Fruit fly (Drosophila melanogaster) whole organism, adult: ENCODE results near the gene CG42564.

Source experiments
- CG12768 ChIP-seq: fragments of 200-800 bp; sonication (Bioruptor generic); optimal IDR thresholded peaks from 2 replicates; lab custom pipeline; 2017; ENCODE audit warnings: missing biosample characterization, missing genetic modification characterization, mild to moderate bottlenecking, moderate library complexity, missing genetic modification reagents
- CG14711 ChIP-seq: fragments of 200-800 bp; sonication (Bioruptor generic); optimal IDR thresholded peaks from 2 replicates; lab custom pipeline; 2018; ENCODE audit warnings: missing biosample characterization, mild to moderate bottlenecking, missing genetic modification characterization, moderate library complexity
- CG1620 ChIP-seq: fragments of 200-800 bp; sonication (Bioruptor generic); optimal IDR thresholded peaks from 2 replicates; lab custom pipeline; 2016; ENCODE audit warnings: missing biosample characterization, missing genetic modification characterization
- CG33017 ChIP-seq: fragments of 200-800 bp; sonication (Bioruptor generic); optimal IDR thresholded peaks from 2 replicates; lab custom pipeline; 2018; ENCODE audit warnings: missing biosample characterization, mild to moderate bottlenecking, missing genetic modification characterization, moderate library complexity
- CG5204 ChIP-seq: fragments of 200-800 bp; sonication (Bioruptor generic); optimal IDR thresholded peaks from 2 replicates; lab custom pipeline; 2016; ENCODE audit warnings: missing biosample characterization, missing genetic modification characterization
- Clk ChIP-seq: fragments of 200-800 bp; sonication (Bioruptor generic); optimal IDR thresholded peaks from 2 replicates; lab custom pipeline; 2017; ENCODE audit warnings: missing biosample characterization, missing genetic modification characterization
- Hr96 ChIP-seq: fragments of 200-800 bp; sonication (Bioruptor generic); optimal IDR thresholded peaks from 2 replicates; lab custom pipeline; 2016; ENCODE audit warnings: missing biosample characterization, missing genetic modification characterization
- Mnt ChIP-seq: fragments of 200-800 bp; sonication (Bioruptor generic); optimal IDR thresholded peaks from 2 replicates; lab custom pipeline; 2016; ENCODE audit warnings: missing biosample characterization, mild to moderate bottlenecking, missing genetic modification characterization
- cic ChIP-seq: fragments of 200-800 bp; sonication (Bioruptor generic); optimal IDR thresholded peaks from 2 replicates; lab custom pipeline; 2017; ENCODE audit warnings: missing biosample characterization, mild to moderate bottlenecking, missing genetic modification characterization, moderate library complexity
- ovo ChIP-seq: fragments of 200-800 bp; sonication (Bioruptor generic); optimal IDR thresholded peaks from 2 replicates; lab custom pipeline; 2016; ENCODE audit warnings: missing biosample characterization, missing genetic modification characterization
- tj ChIP-seq: fragments of 200-800 bp; sonication (Bioruptor generic); optimal IDR thresholded peaks from 3 replicates; lab custom pipeline; 2017; ENCODE audit warnings: missing biosample characterization, mild to moderate bottlenecking, missing genetic modification characterization, moderate library complexity
- toe ChIP-seq: fragments of 200-800 bp; sonication (Bioruptor generic); optimal IDR thresholded peaks from 2 replicates; lab custom pipeline; 2016; ENCODE audit warnings: missing biosample characterization, missing genetic modification characterization

dm6 chr3R:6416242-6416641 lies 42.0 kb downstream of the CG42564 start:
- TF ChIP-seq tj: no peak
- no peak for TF ChIP-seq cic (GFP tag; lab: Kevin White, UChicago)
- no peak for TF ChIP-seq CG5204 (GFP tag; lab: Kevin White, UChicago)
- TF ChIP-seq CG12768 (GFP tag; lab: Kevin White, UChicago): no peak
- no peak for TF ChIP-seq ovo (GFP tag; lab: Kevin White, UChicago)
- TF ChIP-seq Hr96 (GFP tag; lab: Kevin White, UChicago): no peak
- TF ChIP-seq CG1620 (GFP tag; lab: Kevin White, UChicago): no peak
- TF ChIP-seq CG14711: no peak
- TF ChIP-seq CG33017 (tag; lab: Kevin White, UChicago): no peak
- no peak for TF ChIP-seq Clk (GFP tag; lab: Kevin White, UChicago)
- no peak for TF ChIP-seq Mnt (GFP tag; lab: Kevin White, UChicago)
- no peak for TF ChIP-seq toe (GFP tag; lab: Kevin White, UChicago)
